Fruit fly (Drosophila melanogaster): ENCODE data around the gene ras.

Gene ras

DNA sequence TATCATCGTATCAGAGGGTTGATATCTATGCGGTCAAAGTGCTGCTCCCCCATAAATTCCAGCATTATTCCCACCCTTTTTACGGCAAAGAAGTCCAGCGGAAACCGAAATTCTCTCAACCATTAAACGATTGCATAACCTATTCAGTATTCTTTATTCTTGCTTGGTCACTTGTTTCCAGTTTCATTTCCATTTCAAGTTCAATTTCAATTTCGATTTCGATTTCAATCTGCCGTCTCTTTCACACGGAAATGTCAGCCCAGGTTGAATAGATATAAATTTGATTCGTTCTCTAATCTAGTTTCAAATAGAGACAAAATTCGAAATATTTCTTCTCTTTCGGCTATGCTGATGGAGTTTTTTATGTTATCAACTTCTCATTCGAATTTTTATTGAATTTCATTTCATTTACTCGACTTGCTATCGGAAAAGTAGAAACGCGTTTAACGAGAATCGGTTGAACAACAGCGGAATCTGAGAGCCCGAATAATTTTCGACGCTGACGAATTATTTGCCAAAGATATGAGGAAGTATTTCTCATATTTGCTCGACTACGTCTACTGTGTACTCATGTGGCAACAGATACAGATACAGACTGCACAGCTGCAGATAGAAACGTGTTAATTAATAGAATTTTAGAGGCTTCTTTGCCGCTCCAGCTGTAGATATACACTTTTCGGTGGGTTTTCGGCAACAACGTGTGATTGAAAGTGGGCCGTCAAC lies 11.4 kb upstream of the ras start (continued):
- TF ChIP-seq CG1832 (GFP tag; optimal IDR thresholded peaks at IDR 0.05) (no peak), E2f2 (GFP tag; IDR thresholded peaks at IDR 0.05) (no peak), maf-S (GFP tag; optimal IDR thresholded peaks at IDR 0.05) (no peak), ken (GFP tag; IDR thresholded peaks at IDR 0.05) (no peak), ranshi (GFP tag; IDR thresholded peaks at IDR 0.05) (no peak; the same call in 1 of the 2 replicates), Ada2b (GFP tag; IDR thresholded peaks at IDR 0.05) (no peak), NC2β (GFP tag; optimal IDR thresholded peaks at IDR 0.05) (no peak), nau (GFP tag; optimal IDR thresholded peaks at IDR 0.05) (peak; percentile 41), CG12155 (GFP tag; optimal IDR thresholded peaks at IDR 0.05) (no peak), Oli (tag; optimal IDR thresholded peaks at IDR 0.05) (no peak), CG32767 (GFP tag; IDR thresholded peaks at IDR 0.05) (peak; percentile 16; the same call in 1 of the 2 replicates), Drgx (GFP tag; IDR thresholded peaks at IDR 0.05) (no peak), Sox100B (GFP tag; optimal IDR thresholded peaks at IDR 0.05) (peak; percentile 10), CG6791 (GFP tag; IDR thresholded peaks at IDR 0.05; ENCODE audit: partially characterized antibody) (no peak), odd (GFP tag; optimal IDR thresholded peaks at IDR 0.05) (no peak), CG12071 (GFP tag; optimal IDR thresholded peaks at IDR 0.05) (peak; percentile 10), jigr1 (GFP tag; IDR thresholded peaks at IDR 0.05) (no peak), Dip3 (GFP tag; optimal IDR thresholded peaks at IDR 0.05) (no peak), onecut (GFP tag; IDR thresholded peaks at IDR 0.05) (no peak), CG18599 (GFP tag; optimal IDR thresholded peaks at IDR 0.05) (peak; percentile 19), lab (GFP tag; optimal IDR thresholded peaks at IDR 0.05) (peak; percentile 44), Blimp-1 (GFP tag; optimal IDR thresholded peaks at IDR 0.05) (peak; percentile 78), nerfin-1 (tag; optimal IDR thresholded peaks at IDR 0.05) (peak; percentile 38), Asciz (GFP tag; optimal IDR thresholded peaks at IDR 0.05) (peak; percentile 19), D (optimal IDR thresholded peaks at IDR 0.05) (no peak), D (GFP tag; optimal IDR thresholded peaks at IDR 0.05) (no peak), psq (GFP tag; optimal IDR thresholded peaks at IDR 0.05) (no peak), CG17568 (GFP tag; optimal IDR thresholded peaks at IDR 0.05) (peak; percentile 8), Med (GFP tag) (peak; percentile 73), otp (GFP tag; IDR thresholded peaks at IDR 0.05) (peak; percentile 40; the same call in 1 of the 3 replicates), CG10543 (GFP tag; optimal IDR thresholded peaks at IDR 0.05) (peak; percentile 37), CG6854 (GFP tag; optimal IDR thresholded peaks at IDR 0.05) (no peak)

DNA sequence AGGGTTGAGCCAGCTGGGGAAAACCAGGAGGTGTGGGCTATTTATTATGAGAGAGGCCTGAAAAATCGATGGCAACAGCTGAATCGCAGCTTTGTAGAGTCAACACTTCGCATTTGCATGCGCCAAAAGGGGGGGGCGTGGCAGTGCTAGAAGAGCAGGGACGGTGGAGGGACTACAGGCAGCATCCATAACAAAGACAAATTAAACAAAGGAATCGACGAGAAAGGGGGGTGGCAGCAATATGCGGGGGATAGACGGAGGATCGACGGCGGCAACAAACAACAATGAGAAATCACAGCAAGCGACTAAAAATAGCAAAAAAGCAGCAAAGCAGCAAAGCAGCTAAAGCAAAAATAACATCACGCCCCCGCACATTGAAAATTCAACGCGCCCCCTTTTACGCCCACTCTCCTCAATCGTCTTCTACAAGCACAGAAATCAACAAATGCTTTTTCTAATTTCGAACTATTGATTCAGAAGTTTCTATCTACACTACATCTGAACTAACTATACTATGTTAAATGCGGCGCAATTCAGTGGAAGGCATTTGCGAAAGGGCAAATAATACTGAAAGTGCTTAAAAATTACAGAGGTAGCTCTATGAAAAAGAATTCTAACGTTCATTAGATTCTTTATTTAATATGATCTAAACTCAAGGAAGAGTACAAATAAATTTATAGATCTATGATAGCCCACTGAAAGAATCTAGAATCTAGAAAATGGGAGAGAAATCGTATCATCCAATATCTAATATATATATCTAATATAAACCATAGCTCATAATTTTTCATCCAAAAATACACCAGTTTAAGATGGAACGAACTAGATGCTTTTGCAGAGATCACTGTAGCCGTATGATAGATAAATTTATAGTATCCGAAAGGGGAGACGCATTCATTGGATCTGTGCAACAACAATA lies 9.3 kb upstream of the ras start:
- TF ChIP-seq CG13287 (GFP tag; IDR thresholded peaks at IDR 0.05; ENCODE audit: partially characterized antibody) (no peak), crol (GFP tag; IDR thresholded peaks at IDR 0.05) (peak; percentile 79), Mrtf (GFP tag; IDR thresholded peaks at IDR 0.05) (no peak), CG4404 (GFP tag; IDR thresholded peaks at IDR 0.05) (no peak), D19A (tag; optimal IDR thresholded peaks at IDR 0.05) (peak; percentile 14), Neu2 (GFP tag; optimal IDR thresholded peaks at IDR 0.05; ENCODE audit: borderline replicate concordance) (no peak), dati (GFP tag; IDR thresholded peaks at IDR 0.05) (no peak), CG10209 (GFP tag; optimal IDR thresholded peaks at IDR 0.05) (no peak), CG12769 (tag; optimal IDR thresholded peaks at IDR 0.05) (peak; percentile 0), CG10274 (GFP tag; optimal IDR thresholded peaks at IDR 0.05) (no peak), hth (optimal IDR thresholded peaks at IDR 0.05) (no peak), Tbp (GFP tag; optimal IDR thresholded peaks at IDR 0.05) (no peak), Vsx1 (GFP tag; optimal IDR thresholded peaks at IDR 0.05) (no peak), BEAF-32 (GFP tag; optimal IDR thresholded peaks at IDR 0.05) (no peak), CG8089 (GFP tag; optimal IDR thresholded peaks at IDR 0.05) (no peak), p53 (GFP tag; optimal IDR thresholded peaks at IDR 0.05) (no peak), sr (GFP tag; IDR thresholded peaks at IDR 0.05) (peak; percentile 95), CG43689 (GFP tag; IDR thresholded peaks at IDR 0.05) (no peak)

Data from whole organism, embryonic.